Fruit fly (Drosophila melanogaster) whole organism, embryonic: Measurements from ENCODE around the gene fal.

Experiments used
- Aef1 ChIP-seq: fragments of 200-800 bp; sonication (Bioruptor generic); IDR thresholded peaks from 3 replicates; pipeline ENCODE4 v1.3.6; 2022; ENCODE audit warnings: missing biosample characterization, missing genetic modification characterization
- Atf6 ChIP-seq: fragments of 200-800 bp; sonication (Bioruptor generic); IDR thresholded peaks from 2 replicates; pipeline ENCODE4 v1.3.6; 2022; ENCODE audit warnings: missing biosample characterization, missing genetic modification characterization
- CG10366 ChIP-seq: fragments of 200-800 bp; sonication (Bioruptor generic); IDR thresholded peaks from 2 replicates; pipeline ENCODE4 v1.3.6; 2022; ENCODE audit warnings: missing biosample characterization, missing genetic modification characterization
- CG10543 ChIP-seq: fragments of 200-800 bp; sonication (Bioruptor generic); optimal IDR thresholded peaks from 3 replicates; lab custom pipeline; 2017; ENCODE audit warnings: missing biosample characterization, mild to moderate bottlenecking, missing genetic modification characterization, moderate library complexity
- CG11504 ChIP-seq: fragments of 200-800 bp; sonication (Bioruptor generic); optimal IDR thresholded peaks from 3 replicates; lab custom pipeline; 2019; ENCODE audit warnings: missing biosample characterization, mild to moderate bottlenecking, missing genetic modification characterization, moderate library complexity
- CG12769 ChIP-seq: fragments of 200-800 bp; sonication (Bioruptor generic); optimal IDR thresholded peaks from 2 replicates; lab custom pipeline; 2019; ENCODE audit warnings: missing biosample characterization, mild to moderate bottlenecking, missing genetic modification characterization, moderate library complexity
- CG14014 ChIP-seq: fragments of 200-800 bp; sonication (Bioruptor generic); IDR thresholded peaks from 2 replicates; pipeline ENCODE4 v1.3.6; 2022; ENCODE audit warnings: missing biosample characterization, missing genetic modification characterization
- CG1529 ChIP-seq: fragments of 200-800 bp; sonication (Bioruptor generic); optimal IDR thresholded peaks from 3 replicates; lab custom pipeline; 2018; ENCODE audit warnings: missing biosample characterization, missing genetic modification characterization
- CG15514 ChIP-seq: fragments of 200-800 bp; sonication (Bioruptor generic); optimal IDR thresholded peaks from 3 replicates; lab custom pipeline; 2017; ENCODE audit warnings: missing biosample characterization, missing genetic modification characterization, mild to moderate bottlenecking, moderate library complexity, missing genetic modification reagents
- CG16779 ChIP-seq: fragments of 200-800 bp; sonication (Bioruptor generic); IDR thresholded peaks from 2 replicates; pipeline ENCODE4 v1.3.6; 2022; ENCODE audit warnings: missing biosample characterization, missing genetic modification characterization
- CG17186 ChIP-seq: fragments of 200-800 bp; sonication (Bioruptor generic); optimal IDR thresholded peaks from 3 replicates; lab custom pipeline; 2017; ENCODE audit warnings: missing biosample characterization, missing genetic modification reagents, missing genetic modification characterization
- CG2120 ChIP-seq: fragments of 200-800 bp; sonication (Bioruptor generic); optimal IDR thresholded peaks from 3 replicates; lab custom pipeline; 2016; ENCODE audit warnings: missing biosample characterization, missing genetic modification characterization
- CG2678 ChIP-seq: fragments of 200-800 bp; sonication (Bioruptor generic); optimal IDR thresholded peaks from 3 replicates; lab custom pipeline; 2019; ENCODE audit warnings: missing biosample characterization, mild to moderate bottlenecking, missing genetic modification characterization, moderate library complexity
- CG30431 ChIP-seq: fragments of 200-800 bp; sonication (Bioruptor generic); optimal IDR thresholded peaks from 2 replicates; lab custom pipeline; 2017; ENCODE audit warnings: missing biosample characterization, missing genetic modification characterization
- CG31388 ChIP-seq: fragments of 200-800 bp; sonication (Bioruptor generic); optimal IDR thresholded peaks from 2 replicates; lab custom pipeline; 2016; ENCODE audit warnings: missing biosample characterization, missing genetic modification characterization
- CG32767 ChIP-seq: fragments of 200-800 bp; sonication (Bioruptor generic); IDR thresholded peaks from 2 replicates; pipeline ENCODE4 v1.3.6; 2022; ENCODE audit warnings: missing biosample characterization, missing genetic modification characterization
- CG3281 ChIP-seq: fragments of 200-800 bp; sonication (Bioruptor generic); optimal IDR thresholded peaks from 3 replicates; lab custom pipeline; 2017; ENCODE audit warnings: missing biosample characterization, mild to moderate bottlenecking, missing genetic modification characterization
- CG34422 ChIP-seq: fragments of 200-800 bp; sonication (Bioruptor generic); IDR thresholded peaks from 3 replicates; pipeline ENCODE4 v1.3.6; 2022; ENCODE audit warnings: missing biosample characterization, missing genetic modification characterization
- CG4424 ChIP-seq: fragments of 200-800 bp; sonication (Bioruptor generic); optimal IDR thresholded peaks from 3 replicates; lab custom pipeline; 2016; ENCODE audit warnings: missing biosample characterization, missing genetic modification characterization
- CG5953 ChIP-seq: fragments of 200-800 bp; sonication (Bioruptor generic); IDR thresholded peaks from 2 replicates; pipeline ENCODE4 v1.3.6; 2022; ENCODE audit warnings: missing biosample characterization, missing genetic modification characterization
- CG6175 ChIP-seq: fragments of 200-800 bp; sonication (Bioruptor generic); IDR thresholded peaks from 3 replicates; pipeline ENCODE4 v1.3.6; 2022; ENCODE audit warnings: missing biosample characterization, missing genetic modification characterization
- CG6683 ChIP-seq: fragments of 200-800 bp; sonication (Bioruptor generic); optimal IDR thresholded peaks from 2 replicates; lab custom pipeline; 2017; ENCODE audit warnings: missing biosample characterization, mild to moderate bottlenecking, missing genetic modification characterization, missing genetic modification reagents
- CG7839 ChIP-seq: fragments of 200-800 bp; sonication (Bioruptor generic); optimal IDR thresholded peaks from 3 replicates; lab custom pipeline; 2018; ENCODE audit warnings: missing biosample characterization, mild to moderate bottlenecking, missing genetic modification characterization, moderate library complexity
- CG8290 ChIP-seq, 3 experiments: fragments of 200-800 bp; sonication (Bioruptor generic); optimal IDR thresholded peaks; 2 replicates each; lab custom pipeline; 2016 to 2019; ENCODE audit warnings: missing biosample characterization in 3 of 3, missing genetic modification characterization in 3 of 3, mild to moderate bottlenecking in 2 of 3, moderate library complexity in 1 of 3
- CG8388 ChIP-seq: fragments of 200-800 bp; sonication (Bioruptor generic); optimal IDR thresholded peaks from 2 replicates; lab custom pipeline; 2019; ENCODE audit warnings: missing biosample characterization, mild to moderate bottlenecking, missing genetic modification characterization, moderate library complexity
- CrebB ChIP-seq: fragments of 200-800 bp; sonication (Bioruptor generic); optimal IDR thresholded peaks from 3 replicates; lab custom pipeline; 2018; ENCODE audit warnings: missing biosample characterization, mild to moderate bottlenecking, missing genetic modification characterization
- D19A ChIP-seq: fragments of 200-800 bp; optimal IDR thresholded peaks from 3 replicates; lab custom pipeline; 2019; ENCODE audit warnings: missing biosample characterization, mild to moderate bottlenecking, missing genetic modification characterization, moderate library complexity
- Doc3 ChIP-seq: fragments of 200-800 bp; sonication (Bioruptor generic); IDR thresholded peaks from 3 replicates; pipeline ENCODE4 v1.3.6; 2022; ENCODE audit warnings: missing biosample characterization, missing genetic modification characterization; ENCODE audit not compliant: partially characterized antibody
- Drgx ChIP-seq: fragments of 200-800 bp; sonication (Bioruptor generic); IDR thresholded peaks from 2 replicates; pipeline ENCODE4 v1.3.6; 2022; ENCODE audit warnings: missing biosample characterization, missing genetic modification characterization
- Fer1 ChIP-seq: fragments of 200-800 bp; sonication (Bioruptor generic); optimal IDR thresholded peaks from 2 replicates; lab custom pipeline; 2017; ENCODE audit warnings: missing biosample characterization, mild to moderate bottlenecking, missing genetic modification characterization
- Hr3 ChIP-seq: fragments of 200-800 bp; sonication (Bioruptor generic); optimal IDR thresholded peaks from 3 replicates; lab custom pipeline; 2016; ENCODE audit warnings: missing biosample characterization, missing genetic modification characterization
- MESR4 ChIP-seq: fragments of 200-800 bp; sonication (Bioruptor generic); optimal IDR thresholded peaks from 2 replicates; lab custom pipeline; 2018; ENCODE audit warnings: missing biosample characterization, mild to moderate bottlenecking, missing genetic modification characterization, moderate library complexity
- Max ChIP-seq: fragments of 200-800 bp; sonication (Bioruptor generic); optimal IDR thresholded peaks from 2 replicates; lab custom pipeline; 2016; ENCODE audit warnings: missing biosample characterization, mild to moderate bottlenecking, missing genetic modification characterization
- Med ChIP-seq: fragments of 200-800 bp; sonication (Bioruptor generic); peaks from one replicate; lab custom pipeline; 2016; ENCODE audit warnings: missing biosample characterization, missing genetic modification characterization, mild to moderate bottlenecking, inconsistent platforms, moderate library complexity
- ase ChIP-seq: fragments of 200-800 bp; sonication (Bioruptor generic); IDR thresholded peaks from 3 replicates; pipeline ENCODE4 v1.3.6; 2022; ENCODE audit warnings: missing biosample characterization, missing genetic modification characterization
- cwo ChIP-seq: fragments of 200-800 bp; sonication (Bioruptor generic); optimal IDR thresholded peaks from 3 replicates; lab custom pipeline; 2017; ENCODE audit warnings: missing biosample characterization, missing genetic modification characterization, mild to moderate bottlenecking, moderate library complexity, missing genetic modification reagents
- esg ChIP-seq: fragments of 200-800 bp; sonication (Bioruptor generic); conservative IDR thresholded peaks from 2 replicates; pipeline ENCODE4 v1.3.6; 2022; ENCODE audit warnings: missing biosample characterization, missing genetic modification characterization
- ftz-f1 ChIP-seq: fragments of 200-800 bp; sonication (Bioruptor generic); optimal IDR thresholded peaks from 2 replicates; lab custom pipeline; 2016; ENCODE audit warnings: missing biosample characterization, missing genetic modification characterization
- h ChIP-seq: fragments of >200 bp; optimal IDR thresholded peaks from 2 replicates; lab custom pipeline; 2017
- hkb ChIP-seq, 2 experiments: fragments of 200-800 bp in 1 of 2; fragments of >200 bp in 1 of 2; sonication (Bioruptor generic) in 1 of 2; IDR thresholded peaks in 1 of 2; optimal IDR thresholded peaks in 1 of 2; 2 replicates each; pipeline versions ENCODE4 v1.3.6 to Lab custom; 2017 to 2022; ENCODE audit warnings: missing biosample characterization in 1 of 2, missing genetic modification characterization in 1 of 2
- kah ChIP-seq: fragments of 200-800 bp; sonication (Bioruptor generic); optimal IDR thresholded peaks from 2 replicates; lab custom pipeline; 2018; ENCODE audit warnings: missing biosample characterization, mild to moderate bottlenecking, missing genetic modification characterization
- kni ChIP-seq: fragments of 200-800 bp; sonication (Bioruptor generic); optimal IDR thresholded peaks from 3 replicates; lab custom pipeline; 2017; ENCODE audit warnings: mild to moderate bottlenecking, missing biosample characterization, missing genetic modification reagents, missing genetic modification characterization
- lmd ChIP-seq: fragments of 200-800 bp; sonication (Bioruptor generic); IDR thresholded peaks from 2 replicates; pipeline ENCODE4 v1.3.6; 2022; ENCODE audit warnings: missing biosample characterization, missing genetic modification characterization
- mld ChIP-seq: fragments of 200-800 bp; sonication (Bioruptor generic); IDR thresholded peaks from 3 replicates; pipeline ENCODE4 v1.3.6; 2022; ENCODE audit warnings: missing biosample characterization, missing genetic modification characterization; ENCODE audit not compliant: partially characterized antibody
- row ChIP-seq: fragments of 200-800 bp; sonication (Bioruptor generic); IDR thresholded peaks from 3 replicates; pipeline ENCODE4 v1.3.6; 2022; ENCODE audit warnings: missing biosample characterization, missing genetic modification characterization
- sd ChIP-seq: fragments of 200-800 bp; sonication (Bioruptor generic); optimal IDR thresholded peaks from 3 replicates; lab custom pipeline; 2018; ENCODE audit warnings: missing biosample characterization, mild to moderate bottlenecking, missing genetic modification characterization, moderate library complexity
- tgo ChIP-seq: fragments of 200-800 bp; sonication (Bioruptor generic); IDR thresholded peaks from 3 replicates; pipeline ENCODE4 v1.3.6; 2022; ENCODE audit warnings: missing biosample characterization, missing genetic modification characterization
- vvl ChIP-seq: fragments of 200-800 bp; sonication (Bioruptor generic); IDR thresholded peaks from 2 replicates; pipeline ENCODE4 v1.3.6; 2022; ENCODE audit warnings: missing biosample characterization, missing genetic modification characterization

The fal gene

dm6 chr3L:19263480-19264140, 30.8 kb upstream of the fal start, which contains the start of the genes CG42374 and Mettl5 (continued):
- TF ChIP-seq vvl (GFP tag; lab: Robert Waterston, UW) (peak; percentile 75), Doc3 (GFP tag; lab: Robert Waterston, UW) (no peak), CG12769 (peak; percentile 64), kah (GFP tag; lab: Kevin White, UChicago) (peak; percentile 24), CG30431 (GFP tag; lab: Kevin White, UChicago) (no peak), CG31388 (GFP tag; lab: Kevin White, UChicago) (no peak), esg (GFP tag; lab: Robert Waterston, UW) (peak; percentile 37), cwo (GFP tag; lab: Kevin White, UChicago) (peak; percentile 74), CG2678 (peak; percentile 52), CG7839 (tag; lab: Kevin White, UChicago) (peak; percentile 61), Med (GFP tag; lab: Kevin White, UChicago) (peak; percentile 72), hkb (optimal IDR thresholded peaks at IDR 0.05; lab: Kevin White, UChicago) (no peak), hkb (GFP tag; IDR thresholded peaks at IDR 0.05; lab: Robert Waterston, UW) (peak; percentile 82), CG4424 (GFP tag; lab: Kevin White, UChicago) (peak; percentile 23), Hr3 (peak; percentile 21), CG6683 (GFP tag; lab: Kevin White, UChicago) (peak; percentile 12), MESR4 (peak; percentile 25), kni (no peak), row (GFP tag; lab: Robert Waterston, UW) (peak; percentile 29; the same call in 2 of the 3 replicates), sd (peak; percentile 27), ftz-f1 (GFP tag; lab: Kevin White, UChicago) (peak; percentile 14), CG5953 (GFP tag; lab: Robert Waterston, UW) (0 out of 2 replicates have a peak, but pooled peaks have one; percentile 1), CG10366 (GFP tag; lab: Robert Waterston, UW) (peak; percentile 44; the same call in 1 of the 2 replicates), Drgx (GFP tag; lab: Robert Waterston, UW) (peak; percentile 76), Max (GFP tag; lab: Kevin White, UChicago) (peak; percentile 84), CG34422 (GFP tag; lab: Robert Waterston, UW) (peak; percentile 76; the same call in 1 of the 3 replicates), CG6175 (no peak), lmd (peak; percentile 37), CG3281 (GFP tag; lab: Kevin White, UChicago) (peak; percentile 70), CG10543 (no peak), Aef1 (GFP tag; lab: Robert Waterston, UW) (peak; percentile 46; the same call in 2 of the 3 replicates), Fer1 (peak; percentile 57), tgo (peak; percentile 48; the same call in 1 of the 3 replicates), CG8388 (GFP tag; lab: Kevin White, UChicago) (peak; percentile 38), CG8290 (GFP tag; optimal IDR thresholded peaks at IDR 0.05; lab: Kevin White, UChicago) (no peak), CG8290 (tag; optimal IDR thresholded peaks at IDR 0.05; lab: Kevin White, UChicago) (peak in 1 of 2 experiments; percentile 52), CG32767 (GFP tag; lab: Robert Waterston, UW) (no peak), CG14014 (0 out of 2 replicates have a peak, but pooled peaks have one; percentile 32), CG16779 (GFP tag; lab: Robert Waterston, UW) (no peak), CG15514 (GFP tag; lab: Kevin White, UChicago) (peak; percentile 30), CrebB (tag; lab: Kevin White, UChicago) (peak; percentile 2), Atf6 (GFP tag; lab: Robert Waterston, UW) (peak; percentile 61), D19A (tag; lab: Kevin White, UChicago) (peak; percentile 32), CG17186 (GFP tag; lab: Kevin White, UChicago) (no peak), mld (GFP tag; lab: Robert Waterston, UW) (no peak), CG11504 (tag; lab: Kevin White, UChicago) (peak; percentile 53), CG2120 (GFP tag; lab: Kevin White, UChicago) (peak; percentile 32), h (lab: Kevin White, UChicago) (no peak), CG1529 (GFP tag; lab: Kevin White, UChicago) (no peak), ase (GFP tag; lab: Robert Waterston, UW) (0 out of 3 replicates have a peak, but pooled peaks have one; percentile 50)
